Worm (Caenorhabditis elegans) whole organism, L1 larva: ENCODE data around the gene str-238.

ENCODE experiments used
- Y116A8C.19 ChIP-seq: sonication (generic microtip); optimal IDR thresholded peaks from 2 replicates; lab custom pipeline; 2016; ENCODE audit warnings: missing compliant biosample characterization, missing genetic modification characterization, borderline replicate concordance
- ama-1 ChIP-seq: fragments of 150-350 bp; optimal IDR thresholded peaks from 2 replicates; lab custom pipeline; 2014
- efl-1 ChIP-seq, 4 experiments: fragments of 150-350 bp; optimal IDR thresholded peaks in 3 of 4; peaks in 1 of 4; 1 replicate in 1 of 4; 2 replicates in 3 of 4; lab custom pipeline; 2014; ENCODE audit warnings: missing biosample characterization in 2 of 4, missing genetic modification characterization in 2 of 4, missing genetic modification reagents in 2 of 4
- egl-27 ChIP-seq, 2 experiments: fragments of 150-350 bp in 1 of 2; sonication (generic microtip); optimal IDR thresholded peaks; 3 replicates each; lab custom pipeline; 2017 to 2018; ENCODE audit warnings: missing biosample characterization in 2 of 2, missing genetic modification characterization in 2 of 2, missing genetic modification reagents in 2 of 2
- elt-2 ChIP-seq: sonication (generic microtip); optimal IDR thresholded peaks from 2 replicates; lab custom pipeline; 2016; ENCODE audit warnings: missing genetic modification characterization, mild to moderate bottlenecking, inconsistent platforms, missing compliant biosample characterization, missing genetic modification reagents
- hpl-2 ChIP-seq: fragments of 150-350 bp; optimal IDR thresholded peaks from 2 replicates; lab custom pipeline; 2014; ENCODE audit warnings: missing biosample characterization, missing genetic modification reagents, missing genetic modification characterization
- lir-3 ChIP-seq: sonication (generic microtip); optimal IDR thresholded peaks from 2 replicates; lab custom pipeline; 2016; ENCODE audit warnings: mild to moderate bottlenecking, missing genetic modification characterization, moderate library complexity, missing compliant biosample characterization; ENCODE audit not compliant: poor library complexity
- nhr-237 ChIP-seq: fragments of 150-350 bp; optimal IDR thresholded peaks from 2 replicates; lab custom pipeline; 2014; ENCODE audit warnings: missing biosample characterization, missing genetic modification characterization
- nhr-77 ChIP-seq: fragments of 150-350 bp; optimal IDR thresholded peaks from 2 replicates; lab custom pipeline; 2014; ENCODE audit warnings: missing biosample characterization, missing genetic modification characterization
- skn-1 ChIP-seq: fragments of 150-350 bp; optimal IDR thresholded peaks from 2 replicates; lab custom pipeline; 2014; ENCODE audit warnings: missing biosample characterization, missing genetic modification characterization
- swsn-7 ChIP-seq: sonication (generic microtip); optimal IDR thresholded peaks from 2 replicates; lab custom pipeline; 2016; ENCODE audit warnings: missing genetic modification characterization, missing compliant biosample characterization
- zag-1 ChIP-seq: fragments of 150-350 bp; optimal IDR thresholded peaks from 2 replicates; lab custom pipeline; 2014; ENCODE audit warnings: missing biosample characterization, missing genetic modification characterization
- ztf-11 ChIP-seq, 2 experiments: sonication (generic microtip); optimal IDR thresholded peaks; 2 replicates each; lab custom pipeline; 2016 to 2017; ENCODE audit warnings: missing genetic modification characterization in 2 of 2, missing biosample characterization in 1 of 2, missing compliant biosample characterization in 1 of 2

ce11 chrV:723895-724352 is 40.9 kb upstream of the str-238 start, which contains the start of gene fbxb-72:
- TF ChIP-seq swsn-7 (tag; lab: Kevin White, UChicago) (peak; percentile 7), skn-1 (tag; lab: Kevin White, UChicago) (no peak), lir-3 (tag; lab: Kevin White, UChicago) (peak; percentile 47), elt-2 (tag; lab: Kevin White, UChicago) (peak; percentile 60), Y116A8C.19 (tag; lab: Kevin White, UChicago) (no peak), zag-1 (tag; lab: Kevin White, UChicago) (no peak), ama-1 (lab: Kevin White, UChicago) (peak; percentile 89), ztf-11 (tag; optimal IDR thresholded peaks at IDR 0.05; lab: Kevin White, UChicago) (peak in 1 of 2 experiments; percentile 5), nhr-77 (tag; lab: Kevin White, UChicago) (no peak), hpl-2 (GFP tag; lab: Kevin White, UChicago) (peak; percentile 75), egl-27 (tag; optimal IDR thresholded peaks at IDR 0.05; lab: Kevin White, UChicago) (no peak), efl-1 (optimal IDR thresholded peaks at IDR 0.05; lab: Kevin White, UChicago) (peak; percentile 37 to 38), efl-1 (GFP tag; optimal IDR thresholded peaks at IDR 0.05 in 1 of 2; lab: Kevin White, UChicago) (peak in 1 of 2 experiments; percentile 95), nhr-237 (tag; lab: Kevin White, UChicago) (no peak)
